Fruit fly (Drosophila melanogaster): ENCODE data around the gene CG2926.

- no peak for TF ChIP-seq CTCF (optimal IDR thresholded peaks at IDR 0.05)
- no peak for TF ChIP-seq CG8478 (optimal IDR thresholded peaks at IDR 0.05)
Measured at dm6 chr3R:5627552-5627951, 39.4 kb upstream of the CG2926 start, which contains the start of gene CG31551.

Measured in S2 (cell line).